Worm (Caenorhabditis elegans) whole organism, L4 larva: Measurements from ENCODE around the gene alkb-7.

Experiments
- D1046.2 ChIP-seq: fragments of 200-800 bp; sonication (Bioruptor generic); IDR thresholded peaks from 2 replicates; pipeline ENCODE4 v1.3.6; 2022; ENCODE audit warnings: missing genetic modification characterization, missing compliant biosample characterization
- F10B5.3 ChIP-seq: sonication (generic microtip); optimal IDR thresholded peaks from 2 replicates; lab custom pipeline; 2016; ENCODE audit warnings: mild to moderate bottlenecking, missing genetic modification characterization, missing compliant biosample characterization
- F26F4.8 ChIP-seq: fragments of 200-800 bp; sonication (Bioruptor generic); conservative IDR thresholded peaks from 2 replicates; pipeline ENCODE4 v1.3.6; 2022; ENCODE audit warnings: missing genetic modification characterization, missing compliant biosample characterization
- F37D6.2 ChIP-seq: sonication (generic microtip); optimal IDR thresholded peaks from 2 replicates; lab custom pipeline; 2016; ENCODE audit warnings: mild to moderate bottlenecking, missing genetic modification characterization, missing compliant biosample characterization
- R02D3.7 ChIP-seq: fragments of 150-350 bp; sonication (generic microtip); optimal IDR thresholded peaks from 3 replicates; lab custom pipeline; 2014; ENCODE audit warnings: missing biosample characterization, missing genetic modification characterization
- Y105C5A.15 ChIP-seq: fragments of 200-800 bp; sonication (Bioruptor generic); IDR thresholded peaks from 2 replicates; pipeline ENCODE4 v1.3.6; 2022; ENCODE audit warnings: missing genetic modification characterization, missing compliant biosample characterization
- Y48G9A.11 ChIP-seq: fragments of 200-800 bp; sonication (Bioruptor generic); IDR thresholded peaks from 2 replicates; pipeline ENCODE4 v1.3.6; 2022; ENCODE audit warnings: missing genetic modification reagents, missing genetic modification characterization, missing compliant biosample characterization
- ZK337.2 ChIP-seq: fragments of 200-800 bp; sonication (Bioruptor generic); IDR thresholded peaks from 2 replicates; pipeline ENCODE4 v1.3.6; 2022; ENCODE audit warnings: missing genetic modification reagents, missing genetic modification characterization, missing compliant biosample characterization
- ZK546.5 ChIP-seq, 2 experiments: sonication (generic microtip); optimal IDR thresholded peaks; 2 replicates each; lab custom pipeline; 2017; ENCODE audit warnings: missing biosample characterization in 2 of 2, missing genetic modification characterization in 2 of 2
- ama-1 ChIP-seq: fragments of 150-350 bp; optimal IDR thresholded peaks from 2 replicates; lab custom pipeline; 2014; ENCODE audit warnings: inconsistent platforms, mixed read lengths
- ceh-20 ChIP-seq: fragments of 200-800 bp; sonication (Bioruptor generic); IDR thresholded peaks from 2 replicates; pipeline ENCODE4 v1.3.6; 2022; ENCODE audit warnings: missing genetic modification reagents, missing genetic modification characterization, missing compliant biosample characterization
- ceh-62 ChIP-seq: sonication (generic microtip); optimal IDR thresholded peaks from 2 replicates; lab custom pipeline; 2017; ENCODE audit warnings: missing biosample characterization, missing genetic modification characterization
- ceh-82 ChIP-seq: sonication (generic microtip); optimal IDR thresholded peaks from 2 replicates; lab custom pipeline; 2017; ENCODE audit warnings: missing biosample characterization, missing genetic modification characterization
- ctbp-1 ChIP-seq: fragments of 200-800 bp; sonication (Bioruptor generic); IDR thresholded peaks from 2 replicates; pipeline ENCODE4 v1.3.6; 2022; ENCODE audit warnings: missing genetic modification reagents, missing genetic modification characterization, missing compliant biosample characterization
- daf-12 ChIP-seq: fragments of 150-350 bp; optimal IDR thresholded peaks from 2 replicates; lab custom pipeline; 2014; ENCODE audit warnings: missing biosample characterization, missing genetic modification reagents, missing genetic modification characterization
- daf-19 ChIP-seq: fragments of 200-800 bp; sonication (Bioruptor generic); conservative IDR thresholded peaks from 2 replicates; pipeline ENCODE4 v1.3.6; 2022; ENCODE audit warnings: missing genetic modification characterization, missing compliant biosample characterization
- dpl-1 ChIP-seq: fragments of 150-350 bp; optimal IDR thresholded peaks from 2 replicates; lab custom pipeline; 2014; ENCODE audit warnings: missing biosample characterization, missing genetic modification reagents, missing genetic modification characterization
- duxl-1 ChIP-seq: sonication (generic microtip); optimal IDR thresholded peaks from 2 replicates; lab custom pipeline; 2016; ENCODE audit warnings: mild to moderate bottlenecking, missing genetic modification characterization, moderate library complexity, missing compliant biosample characterization; ENCODE audit not compliant: poor library complexity
- dve-1 ChIP-seq: sonication (generic microtip); optimal IDR thresholded peaks from 2 replicates; lab custom pipeline; 2017; ENCODE audit warnings: antibody characterized with exemption, mild to moderate bottlenecking, missing genetic modification characterization, missing compliant biosample characterization; ENCODE audit not compliant: insufficient read depth
- fkh-10 ChIP-seq: fragments of 150-350 bp; optimal IDR thresholded peaks from 2 replicates; lab custom pipeline; 2014; ENCODE audit warnings: missing biosample characterization, missing genetic modification reagents, missing genetic modification characterization
- hlh-30 ChIP-seq: sonication (generic microtip); optimal IDR thresholded peaks from 2 replicates; lab custom pipeline; 2017; ENCODE audit warnings: antibody characterized with exemption, mild to moderate bottlenecking, missing genetic modification characterization, missing compliant biosample characterization; ENCODE audit not compliant: insufficient read depth
- hmg-1.1 ChIP-seq: fragments of 200-800 bp; sonication (Bioruptor generic); IDR thresholded peaks from 2 replicates; pipeline ENCODE4 v1.3.6; 2022; ENCODE audit warnings: missing genetic modification reagents, missing genetic modification characterization, missing compliant biosample characterization
- jun-1 ChIP-seq: fragments of 150-350 bp; optimal IDR thresholded peaks from 2 replicates; lab custom pipeline; 2014; ENCODE audit warnings: missing biosample characterization, missing genetic modification reagents, missing genetic modification characterization
- lin-15B ChIP-seq: fragments of 150-350 bp; sonication (generic microtip); optimal IDR thresholded peaks from 3 replicates; lab custom pipeline; 2014; ENCODE audit warnings: missing biosample characterization, missing genetic modification characterization
- lin-29 ChIP-seq: fragments of 200-800 bp; sonication (Bioruptor generic); IDR thresholded peaks from 2 replicates; pipeline ENCODE4 v1.3.6; 2022; ENCODE audit warnings: missing genetic modification reagents, missing genetic modification characterization, missing compliant biosample characterization
- lin-38 ChIP-seq: fragments of 200-800 bp; sonication (Bioruptor generic); IDR thresholded peaks from 2 replicates; pipeline ENCODE4 v1.3.6; 2022; ENCODE audit warnings: missing genetic modification reagents, missing genetic modification characterization, missing compliant biosample characterization
- lir-3 ChIP-seq: sonication (generic microtip); optimal IDR thresholded peaks from 2 replicates; lab custom pipeline; 2016; ENCODE audit warnings: mild to moderate bottlenecking, missing genetic modification characterization, missing compliant biosample characterization
- lsy-2 ChIP-seq, 2 experiments: fragments of 150-350 bp in 1 of 2; sonication (generic microtip) in 1 of 2; optimal IDR thresholded peaks; 2 replicates each; lab custom pipeline; 2014 to 2017; ENCODE audit warnings: missing biosample characterization in 2 of 2, missing genetic modification characterization in 2 of 2
- madf-5 ChIP-seq, 2 experiments: fragments of 200-800 bp; sonication (Bioruptor generic); IDR thresholded peaks; 2 replicates each; pipeline ENCODE4 v1.3.6; 2022; ENCODE audit warnings: missing compliant biosample characterization in 2 of 2, missing genetic modification characterization in 2 of 2
- madf-9 ChIP-seq: fragments of 200-800 bp; sonication (Bioruptor generic); conservative IDR thresholded peaks from 2 replicates; pipeline ENCODE4 v1.3.6; 2022; ENCODE audit warnings: missing genetic modification reagents, missing genetic modification characterization, missing compliant biosample characterization
- mdl-1 ChIP-seq, 2 experiments: fragments of 150-350 bp in 1 of 2; sonication (generic microtip) in 1 of 2; optimal IDR thresholded peaks; 2 replicates each; lab custom pipeline; 2014 to 2017; ENCODE audit warnings: missing biosample characterization in 2 of 2, missing genetic modification characterization in 2 of 2
- mep-1 ChIP-seq: fragments of 150-350 bp; sonication (generic microtip); optimal IDR thresholded peaks from 3 replicates; lab custom pipeline; 2014; ENCODE audit warnings: missing biosample characterization, missing genetic modification characterization
- nhr-10 ChIP-seq: fragments of 150-350 bp; optimal IDR thresholded peaks from 2 replicates; lab custom pipeline; 2014; ENCODE audit warnings: missing biosample characterization, missing genetic modification characterization
- nhr-102 ChIP-seq: sonication (generic microtip); optimal IDR thresholded peaks from 2 replicates; lab custom pipeline; 2016; ENCODE audit warnings: mild to moderate bottlenecking, missing genetic modification characterization, moderate library complexity, missing compliant biosample characterization
- nhr-11 ChIP-seq: fragments of 150-350 bp; optimal IDR thresholded peaks from 2 replicates; lab custom pipeline; 2014; ENCODE audit warnings: missing biosample characterization, missing genetic modification characterization
- nhr-25 ChIP-seq: sonication (generic microtip); optimal IDR thresholded peaks from 2 replicates; lab custom pipeline; 2017; ENCODE audit warnings: missing genetic modification characterization, mild to moderate bottlenecking, missing compliant biosample characterization, antibody characterized with exemption, moderate library complexity, borderline replicate concordance; ENCODE audit not compliant: insufficient read depth
- nhr-28 ChIP-seq: fragments of 150-350 bp; optimal IDR thresholded peaks from 2 replicates; lab custom pipeline; 2014; ENCODE audit warnings: missing biosample characterization, missing genetic modification characterization
- pha-4 ChIP-seq, 2 experiments: fragments of 150-350 bp in 1 of 2; fragments of 200-800 bp in 1 of 2; sonication (Bioruptor generic) in 1 of 2; IDR thresholded peaks in 1 of 2; optimal IDR thresholded peaks in 1 of 2; 2 replicates each; pipeline versions ENCODE4 v1.3.6 to Lab custom; 2014 to 2022; ENCODE audit warnings: missing genetic modification characterization in 2 of 2, missing genetic modification reagents in 2 of 2, missing biosample characterization in 1 of 2, missing compliant biosample characterization in 1 of 2
- pqm-1 ChIP-seq: sonication (generic microtip); optimal IDR thresholded peaks from 2 replicates; lab custom pipeline; 2017; ENCODE audit warnings: missing biosample characterization, missing genetic modification characterization
- saeg-2 ChIP-seq: fragments of 200-800 bp; sonication (Bioruptor generic); IDR thresholded peaks from 2 replicates; pipeline ENCODE4 v1.3.6; 2022; ENCODE audit warnings: missing genetic modification reagents, missing genetic modification characterization, missing compliant biosample characterization
- set-16 ChIP-seq: fragments of 200-800 bp; sonication (Bioruptor generic); IDR thresholded peaks from 2 replicates; pipeline ENCODE4 v1.3.6; 2022; ENCODE audit warnings: missing genetic modification reagents, missing genetic modification characterization, missing compliant biosample characterization
- skn-1 ChIP-seq: fragments of 150-350 bp; optimal IDR thresholded peaks from 2 replicates; lab custom pipeline; 2014; ENCODE audit warnings: missing biosample characterization, missing genetic modification characterization
- snpc-4 ChIP-seq: fragments of 150-350 bp; optimal IDR thresholded peaks from 2 replicates; lab custom pipeline; 2014; ENCODE audit warnings: missing biosample characterization, missing genetic modification characterization
- spr-1 ChIP-seq: sonication (generic microtip); optimal IDR thresholded peaks from 2 replicates; lab custom pipeline; 2016; ENCODE audit warnings: mild to moderate bottlenecking, missing genetic modification characterization, missing compliant biosample characterization
- spr-3 ChIP-seq: fragments of 200-800 bp; sonication (Bioruptor generic); optimal IDR thresholded peaks from 2 replicates; lab custom pipeline; 2018; ENCODE audit warnings: mild to moderate bottlenecking, missing genetic modification characterization, missing compliant biosample characterization
- tag-97 ChIP-seq: fragments of 200-800 bp; sonication (Bioruptor generic); IDR thresholded peaks from 2 replicates; pipeline ENCODE4 v1.3.6; 2022; ENCODE audit warnings: missing genetic modification characterization, missing compliant biosample characterization
- tra-1 ChIP-seq: fragments of 200-800 bp; sonication (Bioruptor generic); IDR thresholded peaks from 2 replicates; pipeline ENCODE4 v1.3.6; 2022; ENCODE audit warnings: missing genetic modification reagents, missing genetic modification characterization, missing compliant biosample characterization
- zip-11 ChIP-seq: fragments of 200-800 bp; sonication (Bioruptor generic); IDR thresholded peaks from 2 replicates; pipeline ENCODE4 v1.3.6; 2022; ENCODE audit warnings: missing genetic modification characterization, missing compliant biosample characterization

Gene alkb-7

DNA sequence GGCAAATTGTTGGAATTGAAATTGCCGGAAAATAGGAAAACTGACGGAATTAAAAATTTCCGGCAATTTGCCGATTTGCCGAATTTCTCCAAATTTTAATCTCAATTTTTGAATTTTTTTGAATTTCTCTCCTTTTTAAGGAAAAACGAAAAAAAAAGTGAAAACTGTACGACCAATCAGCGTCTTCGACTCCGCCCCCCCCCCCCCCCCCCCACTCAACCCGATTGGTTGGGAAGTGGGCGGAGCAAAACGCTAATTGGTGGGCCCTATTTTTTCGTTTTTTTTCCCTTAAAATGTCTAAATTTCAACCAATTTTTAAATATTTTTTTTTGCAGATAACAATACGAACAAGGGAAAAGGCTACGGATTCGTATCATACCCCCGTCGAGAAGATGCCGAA lies 18.0 kb downstream of the alkb-7 start:
- TF ChIP-seq R02D3.7 (tag; lab: Kevin White, UChicago) = no peak
- TF ChIP-seq madf-9 (GFP tag; lab: Robert Waterston, UW) = no peak
- no peak for TF ChIP-seq zip-11
- TF ChIP-seq set-16 (GFP tag; lab: Robert Waterston, UW) = peak; percentile 73
- no peak for TF ChIP-seq F37D6.2 (tag; lab: Kevin White, UChicago)
- TF ChIP-seq ceh-62 (tag; lab: Kevin White, UChicago) = no peak
- TF ChIP-seq ceh-20 = no peak
- TF ChIP-seq skn-1 (tag; lab: Kevin White, UChicago) = no peak
- no peak for TF ChIP-seq hmg-1.1

DNA sequence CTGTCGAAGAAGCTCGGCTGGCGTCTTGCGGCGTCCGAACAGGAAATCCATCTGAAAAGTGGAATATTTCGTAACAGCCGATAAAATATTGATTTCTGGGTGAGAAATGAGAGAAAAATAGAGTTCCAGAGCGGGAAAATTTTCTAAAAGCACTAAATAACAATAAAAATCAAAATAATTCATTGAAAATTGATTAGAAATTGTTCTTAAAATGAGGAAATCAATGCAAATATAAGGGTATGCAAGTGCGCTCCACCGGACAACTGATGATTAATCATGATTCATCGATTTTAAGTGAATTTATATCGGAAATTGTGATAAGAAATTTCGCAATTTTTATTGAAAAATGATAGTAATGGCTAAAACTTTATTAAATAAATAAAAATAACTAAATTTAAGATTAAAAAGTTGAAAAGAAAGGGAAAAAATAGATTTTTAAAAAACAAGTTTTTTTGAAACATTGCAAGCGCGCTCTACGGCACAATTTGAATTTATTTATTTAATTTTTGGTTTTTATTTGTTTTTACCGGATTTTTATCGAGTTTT lies 19.7 kb downstream of the alkb-7 start, which contains the start of the genes vps-2 and tiar-2:
vps-2 (minus strand) TSS at position 51 of the 546 bp plus-strand sequence.
tiar-2 (plus strand) TSS at position 520 of the 546 bp plus-strand sequence.
- TF ChIP-seq nhr-102 (tag; lab: Kevin White, UChicago) = peak; percentile 26
- no peak for TF ChIP-seq F10B5.3 (tag; lab: Kevin White, UChicago)
- no peak for TF ChIP-seq mdl-1 (tag; optimal IDR thresholded peaks at IDR 0.05; lab: Kevin White, UChicago)
- no peak for TF ChIP-seq snpc-4 (tag; lab: Kevin White, UChicago)
- no peak for TF ChIP-seq madf-5 (GFP tag; IDR thresholded peaks at IDR 0.05; lab: Robert Waterston, UW)
- TF ChIP-seq lin-38 (GFP tag; lab: Robert Waterston, UW) = peak; percentile 94
- no peak for TF ChIP-seq madf-9 (GFP tag; lab: Robert Waterston, UW)
- TF ChIP-seq Y105C5A.15 (GFP tag; lab: Robert Waterston, UW) = no peak
- TF ChIP-seq saeg-2 = no peak
- TF ChIP-seq mep-1 (tag; lab: Kevin White, UChicago) = peak; percentile 77
- peak; percentile 64 for TF ChIP-seq pqm-1
- TF ChIP-seq pha-4 (GFP tag; IDR thresholded peaks at IDR 0.05; lab: Robert Waterston, UW) = no peak
- TF ChIP-seq pha-4 (tag; optimal IDR thresholded peaks at IDR 0.05; lab: Kevin White, UChicago) = no peak
- TF ChIP-seq daf-12 (tag; lab: Kevin White, UChicago) = no peak
- TF ChIP-seq lir-3 (tag; lab: Kevin White, UChicago) = no peak
- no peak for TF ChIP-seq ceh-62 (tag; lab: Kevin White, UChicago)
- TF ChIP-seq Y48G9A.11 = no peak
- peak; percentile 59 for TF ChIP-seq hlh-30 (tag; lab: Kevin White, UChicago)
- TF ChIP-seq tag-97 (GFP tag; lab: Robert Waterston, UW) = no peak
- TF ChIP-seq ceh-82 (tag; lab: Kevin White, UChicago) = no peak
- no peak for TF ChIP-seq spr-1 (tag; lab: Kevin White, UChicago)
- TF ChIP-seq skn-1 (tag; lab: Kevin White, UChicago) = no peak
- no peak for TF ChIP-seq spr-3 (GFP tag; lab: Kevin White, UChicago)
- no peak for TF ChIP-seq tra-1 (GFP tag; lab: Robert Waterston, UW)
- TF ChIP-seq nhr-25 (tag; lab: Kevin White, UChicago) = no peak
- no peak for TF ChIP-seq duxl-1 (tag; lab: Kevin White, UChicago)
- TF ChIP-seq dpl-1 (GFP tag; lab: Kevin White, UChicago) = peak; percentile 72
- 0 out of 2 replicates have a peak, but pooled peaks have one; percentile 15 for TF ChIP-seq ctbp-1 (GFP tag; lab: Robert Waterston, UW)
- no peak for TF ChIP-seq F26F4.8 (GFP tag; lab: Robert Waterston, UW)
- TF ChIP-seq set-16 (GFP tag; lab: Robert Waterston, UW) = no peak
- no peak for TF ChIP-seq lin-29 (GFP tag; lab: Robert Waterston, UW)
- TF ChIP-seq R02D3.7 (tag; lab: Kevin White, UChicago) = no peak
- peak; percentile 6 for TF ChIP-seq fkh-10 (GFP tag; lab: Kevin White, UChicago)
- no peak for TF ChIP-seq nhr-11 (tag; lab: Kevin White, UChicago)
- no peak for TF ChIP-seq D1046.2 (GFP tag; lab: Robert Waterston, UW)
- no peak for TF ChIP-seq ama-1
- TF ChIP-seq ZK546.5 (tag; optimal IDR thresholded peaks at IDR 0.05; lab: Kevin White, UChicago) = no peak
- no peak for TF ChIP-seq lin-15B
- TF ChIP-seq dve-1 (tag; lab: Kevin White, UChicago) = peak; percentile 41
- no peak for TF ChIP-seq nhr-10 (tag; lab: Kevin White, UChicago)
- TF ChIP-seq lsy-2 (tag; optimal IDR thresholded peaks at IDR 0.05; lab: Kevin White, UChicago) = peak in 1 of 2 experiments; percentile 77
- TF ChIP-seq daf-19 (GFP tag; lab: Robert Waterston, UW) = no peak
- no peak for TF ChIP-seq jun-1 (tag; lab: Kevin White, UChicago)
- no peak for TF ChIP-seq ZK337.2 (GFP tag; lab: Robert Waterston, UW)
- peak; percentile 46 for TF ChIP-seq nhr-28 (tag; lab: Kevin White, UChicago)
